Worm (Caenorhabditis elegans): ENCODE measurements around the gene irld-7.

ce11 chrIV:6562039-6562438 is 28.1 kb upstream of the irld-7 start:
- TF ChIP-seq him-1 (tag; optimal IDR thresholded peaks at IDR 0.05) = no peak
- TF ChIP-seq W03F9.2 (tag; optimal IDR thresholded peaks at IDR 0.05) = no peak
- TF ChIP-seq dao-5 (tag; optimal IDR thresholded peaks at IDR 0.05) = no peak

Data from whole organism, L4/young adult.